Fruit fly (Drosophila melanogaster) whole organism, embryonic: Measurements from ENCODE around the gene CG43679.
A peak's percentile ranks its signal among the peaks of the same experiment; 100 is the strongest.

ENCODE experiments used
- BtbVII ChIP-seq: fragments of 200-800 bp; sonication (Bioruptor generic); optimal IDR thresholded peaks from 3 replicates; lab custom pipeline; 2017; ENCODE audit warnings: missing biosample characterization, mild to moderate bottlenecking, missing genetic modification characterization
- CG10147 ChIP-seq: fragments of 200-800 bp; sonication (Bioruptor generic); optimal IDR thresholded peaks from 2 replicates; lab custom pipeline; 2019; ENCODE audit warnings: missing biosample characterization, mild to moderate bottlenecking, missing genetic modification characterization, moderate library complexity
- CG11085 ChIP-seq: fragments of 200-800 bp; sonication (Bioruptor generic); IDR thresholded peaks from 2 replicates; pipeline ENCODE4 v1.3.6; 2022; ENCODE audit warnings: missing biosample characterization, missing genetic modification characterization
- CG12155 ChIP-seq: fragments of 200-800 bp; sonication (Bioruptor generic); optimal IDR thresholded peaks from 3 replicates; lab custom pipeline; 2016; ENCODE audit warnings: missing biosample characterization, missing genetic modification characterization
- CG1233 ChIP-seq: fragments of 200-800 bp; sonication (Bioruptor generic); optimal IDR thresholded peaks from 4 replicates; lab custom pipeline; 2018; ENCODE audit warnings: missing biosample characterization, mild to moderate bottlenecking, missing genetic modification characterization
- CG13624 ChIP-seq: fragments of 200-800 bp; sonication (Bioruptor generic); optimal IDR thresholded peaks from 2 replicates; lab custom pipeline; 2016; ENCODE audit warnings: missing biosample characterization, missing genetic modification characterization
- CG14667 ChIP-seq: fragments of 200-800 bp; sonication (Bioruptor generic); IDR thresholded peaks from 2 replicates; pipeline ENCODE4 v1.3.6; 2022; ENCODE audit warnings: missing biosample characterization, missing genetic modification characterization
- CG1602 ChIP-seq: fragments of 200-800 bp; sonication (Bioruptor generic); optimal IDR thresholded peaks from 3 replicates; lab custom pipeline; 2016; ENCODE audit warnings: missing biosample characterization, missing genetic modification characterization
- CG17802 ChIP-seq: fragments of 200-800 bp; sonication (Bioruptor generic); optimal IDR thresholded peaks from 2 replicates; lab custom pipeline; 2018; ENCODE audit warnings: missing biosample characterization, mild to moderate bottlenecking, missing genetic modification characterization, moderate library complexity
- CG2116 ChIP-seq: fragments of 200-800 bp; sonication (Bioruptor generic); optimal IDR thresholded peaks from 3 replicates; lab custom pipeline; 2018; ENCODE audit warnings: missing biosample characterization, mild to moderate bottlenecking, missing genetic modification characterization
- CG2875 ChIP-seq: fragments of 200-800 bp; sonication (Bioruptor generic); optimal IDR thresholded peaks from 2 replicates; lab custom pipeline; 2017; ENCODE audit warnings: missing biosample characterization, mild to moderate bottlenecking, missing genetic modification characterization, missing genetic modification reagents
- CG2889 ChIP-seq: fragments of 200-800 bp; sonication (Bioruptor generic); IDR thresholded peaks from 3 replicates; pipeline ENCODE4 v1.3.6; 2022; ENCODE audit warnings: missing biosample characterization, missing genetic modification characterization
- CG30020 ChIP-seq: fragments of 200-800 bp; optimal IDR thresholded peaks from 2 replicates; lab custom pipeline; 2019; ENCODE audit warnings: missing biosample characterization, mild to moderate bottlenecking, missing genetic modification characterization, moderate library complexity
- CG30403 ChIP-seq: fragments of 200-800 bp; sonication (Bioruptor generic); optimal IDR thresholded peaks from 3 replicates; lab custom pipeline; 2016; ENCODE audit warnings: missing biosample characterization, missing genetic modification characterization
- CG34224 ChIP-seq: fragments of 200-800 bp; sonication (Bioruptor generic); IDR thresholded peaks from 3 replicates; pipeline ENCODE4 v1.3.6; 2022; ENCODE audit warnings: missing biosample characterization, missing genetic modification characterization; ENCODE audit not compliant: partially characterized antibody
- CG3838 ChIP-seq: fragments of 200-800 bp; sonication (Bioruptor generic); optimal IDR thresholded peaks from 3 replicates; lab custom pipeline; 2016; ENCODE audit warnings: missing biosample characterization, missing genetic modification characterization
- CG4617 ChIP-seq: fragments of 200-800 bp; sonication (Bioruptor generic); optimal IDR thresholded peaks from 3 replicates; lab custom pipeline; 2016; ENCODE audit warnings: missing biosample characterization, missing genetic modification characterization, borderline replicate concordance
- CG5245 ChIP-seq: fragments of 200-800 bp; sonication (Bioruptor generic); optimal IDR thresholded peaks from 3 replicates; lab custom pipeline; 2016; ENCODE audit warnings: missing biosample characterization, missing genetic modification characterization
- CG6254 ChIP-seq: fragments of 200-800 bp; sonication (Bioruptor generic); optimal IDR thresholded peaks from 3 replicates; lab custom pipeline; 2017; ENCODE audit warnings: mild to moderate bottlenecking, missing biosample characterization, missing genetic modification reagents, missing genetic modification characterization
- CG6689 ChIP-seq: fragments of 200-800 bp; sonication (Bioruptor generic); IDR thresholded peaks from 2 replicates; pipeline ENCODE4 v1.3.6; 2022; ENCODE audit warnings: missing biosample characterization, missing genetic modification characterization
- CG6854 ChIP-seq: fragments of 200-800 bp; sonication (Bioruptor generic); optimal IDR thresholded peaks from 3 replicates; lab custom pipeline; 2017; ENCODE audit warnings: missing biosample characterization, mild to moderate bottlenecking, missing genetic modification characterization
- CG7839 ChIP-seq: fragments of 200-800 bp; sonication (Bioruptor generic); optimal IDR thresholded peaks from 3 replicates; lab custom pipeline; 2018; ENCODE audit warnings: missing biosample characterization, mild to moderate bottlenecking, missing genetic modification characterization, moderate library complexity
- CG8388 ChIP-seq: fragments of 200-800 bp; sonication (Bioruptor generic); optimal IDR thresholded peaks from 2 replicates; lab custom pipeline; 2019; ENCODE audit warnings: missing biosample characterization, mild to moderate bottlenecking, missing genetic modification characterization, moderate library complexity
- Chrac-16 ChIP-seq: fragments of 200-800 bp; sonication (Bioruptor generic); optimal IDR thresholded peaks from 3 replicates; lab custom pipeline; 2016; ENCODE audit warnings: missing biosample characterization, missing genetic modification characterization
- CoRest ChIP-seq: fragments of 200-800 bp; sonication (Bioruptor generic); optimal IDR thresholded peaks from 3 replicates; lab custom pipeline; 2018; ENCODE audit warnings: missing biosample characterization, mild to moderate bottlenecking, missing genetic modification characterization, moderate library complexity
- Dll ChIP-seq: fragments of 200-800 bp; sonication (Bioruptor generic); IDR thresholded peaks from 4 replicates; pipeline ENCODE4 v1.3.6; 2022; ENCODE audit warnings: missing biosample characterization, missing genetic modification characterization; ENCODE audit not compliant: partially characterized antibody
- H15 ChIP-seq: fragments of 200-800 bp; sonication (Bioruptor generic); IDR thresholded peaks from 3 replicates; pipeline ENCODE4 v1.3.6; 2022; ENCODE audit warnings: missing biosample characterization, missing genetic modification characterization
- Hr78 ChIP-seq, 2 experiments: fragments of 200-800 bp in 1 of 2; fragments of >200 bp in 1 of 2; sonication (Bioruptor generic) in 1 of 2; optimal IDR thresholded peaks; 2 replicates each; lab custom pipeline; 2017 to 2019; ENCODE audit warnings: missing biosample characterization in 2 of 2, missing genetic modification characterization in 2 of 2, mild to moderate bottlenecking in 1 of 2, moderate library complexity in 1 of 2
- Hsf ChIP-seq: fragments of 200-800 bp; sonication (Bioruptor generic); optimal IDR thresholded peaks from 3 replicates; lab custom pipeline; 2016; ENCODE audit warnings: missing biosample characterization, missing genetic modification characterization
- Med ChIP-seq: fragments of 200-800 bp; sonication (Bioruptor generic); peaks from one replicate; lab custom pipeline; 2016; ENCODE audit warnings: missing biosample characterization, missing genetic modification characterization, mild to moderate bottlenecking, inconsistent platforms, moderate library complexity
- Neu2 ChIP-seq: fragments of 200-800 bp; sonication (Bioruptor generic); optimal IDR thresholded peaks from 3 replicates; lab custom pipeline; 2016; ENCODE audit warnings: missing biosample characterization, missing genetic modification characterization, borderline replicate concordance
- Ssrp ChIP-seq: fragments of 200-800 bp; sonication (Bioruptor generic); optimal IDR thresholded peaks from 2 replicates; lab custom pipeline; 2018; ENCODE audit warnings: missing biosample characterization, mild to moderate bottlenecking, missing genetic modification characterization, moderate library complexity
- Tbp ChIP-seq: fragments of >200 bp; optimal IDR thresholded peaks from 2 replicates; lab custom pipeline; 2018; ENCODE audit warnings: missing biosample characterization, missing genetic modification characterization
- ase ChIP-seq: fragments of 200-800 bp; sonication (Bioruptor generic); IDR thresholded peaks from 3 replicates; pipeline ENCODE4 v1.3.6; 2022; ENCODE audit warnings: missing biosample characterization, missing genetic modification characterization
- bab2 ChIP-seq: fragments of 200-800 bp; sonication (Bioruptor generic); optimal IDR thresholded peaks from 2 replicates; lab custom pipeline; 2016; ENCODE audit warnings: missing biosample characterization, missing genetic modification characterization
- br ChIP-seq: fragments of >200 bp; optimal IDR thresholded peaks from 2 replicates; lab custom pipeline; 2017
- emc ChIP-seq: fragments of 200-800 bp; sonication (Bioruptor generic); optimal IDR thresholded peaks from 2 replicates; lab custom pipeline; 2016; ENCODE audit warnings: missing biosample characterization, missing genetic modification characterization
- ems ChIP-seq: fragments of 200-800 bp; sonication (Bioruptor generic); optimal IDR thresholded peaks from 3 replicates; lab custom pipeline; 2016; ENCODE audit warnings: missing biosample characterization, missing genetic modification characterization
- en ChIP-seq: fragments of 200-800 bp; sonication (Bioruptor generic); optimal IDR thresholded peaks from 2 replicates; lab custom pipeline; 2016; ENCODE audit warnings: missing biosample characterization, missing genetic modification characterization
- eyg ChIP-seq: fragments of 200-800 bp; sonication (Bioruptor generic); optimal IDR thresholded peaks from 3 replicates; lab custom pipeline; 2016; ENCODE audit warnings: missing biosample characterization, missing genetic modification characterization
- fd96Cb ChIP-seq: fragments of 200-800 bp; sonication (Bioruptor generic); optimal IDR thresholded peaks from 2 replicates; lab custom pipeline; 2018; ENCODE audit warnings: missing biosample characterization, mild to moderate bottlenecking, missing genetic modification characterization, moderate library complexity
- fu2 ChIP-seq: fragments of 200-800 bp; sonication (Bioruptor generic); optimal IDR thresholded peaks from 2 replicates; lab custom pipeline; 2016; ENCODE audit warnings: missing biosample characterization, missing genetic modification characterization
- jigr1 ChIP-seq: fragments of 200-800 bp; sonication (Bioruptor generic); IDR thresholded peaks from 3 replicates; pipeline ENCODE4 v1.3.6; 2022; ENCODE audit warnings: missing biosample characterization, missing genetic modification characterization
- org-1 ChIP-seq: fragments of 200-800 bp; sonication (Bioruptor generic); optimal IDR thresholded peaks from 2 replicates; lab custom pipeline; 2017; ENCODE audit warnings: missing biosample characterization, missing genetic modification characterization
- pnt ChIP-seq: fragments of 200-800 bp; sonication (Bioruptor generic); optimal IDR thresholded peaks from 3 replicates; lab custom pipeline; 2016; ENCODE audit warnings: missing biosample characterization, missing genetic modification characterization
- slou ChIP-seq: fragments of 200-800 bp; sonication (Bioruptor generic); optimal IDR thresholded peaks from 3 replicates; lab custom pipeline; 2016; ENCODE audit warnings: missing biosample characterization, missing genetic modification characterization
- sna ChIP-seq: fragments of 200-800 bp; sonication (Bioruptor generic); IDR thresholded peaks from 2 replicates; pipeline ENCODE4 v1.3.6; 2022; ENCODE audit warnings: missing biosample characterization, missing genetic modification characterization; ENCODE audit not compliant: partially characterized antibody
- twi ChIP-seq: fragments of 200-800 bp; optimal IDR thresholded peaks from 2 replicates; lab custom pipeline; 2019; ENCODE audit warnings: missing biosample characterization, mild to moderate bottlenecking, missing genetic modification characterization, moderate library complexity
- wor ChIP-seq: fragments of 200-800 bp; sonication (Bioruptor generic); IDR thresholded peaks from 2 replicates; pipeline ENCODE4 v1.3.6; 2022; ENCODE audit warnings: missing biosample characterization, missing genetic modification characterization

Gene CG43679

DNA sequence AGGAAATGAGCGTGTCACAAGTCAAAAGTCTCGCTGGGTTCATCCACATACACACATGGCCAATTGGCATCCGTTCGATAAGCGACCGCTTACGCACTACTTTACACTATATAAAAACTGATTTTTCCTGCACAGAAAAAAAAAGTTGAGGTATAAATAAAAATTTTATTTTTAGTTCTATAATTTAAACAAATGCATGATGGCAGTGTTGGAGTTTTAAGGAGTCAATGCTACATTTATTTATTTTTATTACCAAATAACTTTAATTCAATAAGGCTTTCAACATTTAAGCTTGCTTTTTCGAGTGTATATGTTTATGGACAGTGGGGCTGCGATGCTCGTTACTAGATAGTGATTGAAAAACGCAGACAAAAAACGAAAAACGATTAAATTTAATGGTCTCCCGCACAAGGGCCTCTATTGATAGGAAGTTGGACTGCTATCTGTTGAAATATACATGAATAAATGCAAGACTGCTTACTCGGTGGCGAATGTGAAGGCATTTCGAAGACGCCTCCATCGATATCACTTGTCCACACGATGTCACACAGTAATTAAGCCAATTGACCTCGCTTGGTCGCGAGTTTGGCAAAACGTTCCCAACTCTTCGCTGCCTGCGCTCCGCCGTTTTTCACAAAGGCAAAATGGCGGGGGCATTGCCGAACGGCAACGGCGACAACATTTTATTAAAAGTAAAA lies 39.4 kb downstream of the CG43679 start (continued):
- TF ChIP-seq Neu2 (GFP tag; lab: Kevin White, UChicago) (no peak), slou (GFP tag; lab: Kevin White, UChicago) (peak; percentile 25), CG6689 (peak; percentile 78), bab2 (peak; percentile 55), CG2116 (GFP tag; lab: Kevin White, UChicago) (peak; percentile 18), CG12155 (GFP tag; lab: Kevin White, UChicago) (peak; percentile 63), CG4617 (GFP tag; lab: Kevin White, UChicago) (peak; percentile 18), en (GFP tag; lab: Kevin White, UChicago) (peak; percentile 38), twi (tag; lab: Kevin White, UChicago) (peak; percentile 61), org-1 (GFP tag; lab: Kevin White, UChicago) (peak; percentile 62), BtbVII (GFP tag; lab: Kevin White, UChicago) (peak; percentile 61), Chrac-16 (GFP tag; lab: Kevin White, UChicago) (peak; percentile 47), Hsf (GFP tag; lab: Kevin White, UChicago) (peak; percentile 44), fu2 (GFP tag; lab: Kevin White, UChicago) (no peak), emc (GFP tag; lab: Kevin White, UChicago) (no peak), CG3838 (GFP tag; lab: Kevin White, UChicago) (peak; percentile 36), fd96Cb (peak; percentile 86), CG30020 (peak; percentile 4), CG30403 (GFP tag; lab: Kevin White, UChicago) (peak; percentile 81), CG10147 (GFP tag; lab: Kevin White, UChicago) (peak; percentile 76), Med (peak; percentile 82), Tbp (GFP tag; lab: Kevin White, UChicago) (no peak), H15 (GFP tag; lab: Robert Waterston, UW) (0 out of 3 replicates have a peak, but pooled peaks have one; percentile 35), CG7839 (tag; lab: Kevin White, UChicago) (peak; percentile 88), ase (GFP tag; lab: Robert Waterston, UW) (peak; percentile 68; the same call in 1 of the 3 replicates), CG2889 (GFP tag; lab: Robert Waterston, UW) (peak; percentile 24; the same call in 1 of the 3 replicates), wor (GFP tag; lab: Robert Waterston, UW) (peak; percentile 61), CG17802 (peak; percentile 22), pnt (GFP tag; lab: Kevin White, UChicago) (peak; percentile 38), eyg (no peak), ems (GFP tag; lab: Kevin White, UChicago) (peak; percentile 43), br (lab: Kevin White, UChicago) (no peak), CG1602 (GFP tag; lab: Kevin White, UChicago) (peak; percentile 60), sna (GFP tag; lab: Robert Waterston, UW) (no peak), Hr78 (GFP tag; optimal IDR thresholded peaks at IDR 0.05; lab: Kevin White, UChicago) (peak in 1 of 2 experiments; percentile 74), CG6254 (GFP tag; lab: Kevin White, UChicago) (peak; percentile 49), Dll (GFP tag; lab: Robert Waterston, UW) (no peak), CG8388 (GFP tag; lab: Kevin White, UChicago) (peak; percentile 88), CG34224 (GFP tag; lab: Robert Waterston, UW) (no peak), CG11085 (GFP tag; lab: Robert Waterston, UW) (0 out of 2 replicates have a peak, but pooled peaks have one; percentile 33), CG5245 (GFP tag; lab: Kevin White, UChicago) (peak; percentile 58), jigr1 (GFP tag; lab: Robert Waterston, UW) (0 out of 3 replicates have a peak, but pooled peaks have one; percentile 18), CG6854 (peak; percentile 30), CG2875 (GFP tag; lab: Kevin White, UChicago) (peak; percentile 52), CG14667 (GFP tag; lab: Robert Waterston, UW) (peak; percentile 39; the same call in 1 of the 2 replicates), Ssrp (peak; percentile 80), CG1233 (GFP tag; lab: Kevin White, UChicago) (peak; percentile 74), CG13624 (peak; percentile 4), CoRest (tag; lab: Kevin White, UChicago) (peak; percentile 85)
